Fruit fly (Drosophila melanogaster) whole organism, pupa: ENCODE measurements around the gene tth.

Experiments
- CG10348 ChIP-seq: fragments of 200-800 bp; sonication (Bioruptor generic); IDR thresholded peaks from 2 replicates; pipeline ENCODE4 v1.3.6; 2022; ENCODE audit warnings: missing biosample characterization, missing genetic modification characterization
- CG12605 ChIP-seq: fragments of 200-800 bp; sonication (Bioruptor generic); IDR thresholded peaks from 2 replicates; pipeline ENCODE4 v1.3.6; 2022; ENCODE audit warnings: missing biosample characterization, missing genetic modification characterization
- CG13204 ChIP-seq: fragments of 200-800 bp; sonication (Bioruptor generic); optimal IDR thresholded peaks from 2 replicates; lab custom pipeline; 2018; ENCODE audit warnings: missing biosample characterization, mild to moderate bottlenecking, missing genetic modification characterization, moderate library complexity
- CG14655 ChIP-seq: fragments of 200-800 bp; sonication (Bioruptor generic); optimal IDR thresholded peaks from 3 replicates; lab custom pipeline; 2017; ENCODE audit warnings: mild to moderate bottlenecking, missing biosample characterization, missing genetic modification reagents, missing genetic modification characterization
- CG15710 ChIP-seq: fragments of 200-800 bp; sonication (Bioruptor generic); optimal IDR thresholded peaks from 2 replicates; lab custom pipeline; 2018; ENCODE audit warnings: missing biosample characterization, mild to moderate bottlenecking, missing genetic modification characterization, moderate library complexity
- CG17806 ChIP-seq: fragments of 200-800 bp; sonication (Bioruptor generic); optimal IDR thresholded peaks from 2 replicates; lab custom pipeline; 2018; ENCODE audit warnings: missing biosample characterization, mild to moderate bottlenecking, missing genetic modification characterization, moderate library complexity
- CG32121 ChIP-seq: fragments of 200-800 bp; sonication (Bioruptor generic); IDR thresholded peaks from 2 replicates; pipeline ENCODE4 v1.3.6; 2022; ENCODE audit warnings: missing biosample characterization, missing genetic modification characterization
- CG34367 ChIP-seq: fragments of 200-800 bp; sonication (Bioruptor generic); optimal IDR thresholded peaks from 2 replicates; lab custom pipeline; 2018; ENCODE audit warnings: missing biosample characterization, mild to moderate bottlenecking, missing genetic modification characterization
- CG4496 ChIP-seq: fragments of 200-800 bp; sonication (Bioruptor generic); IDR thresholded peaks from 3 replicates; pipeline ENCODE4 v1.3.6; 2022; ENCODE audit warnings: missing biosample characterization, missing genetic modification characterization
- CG8159 ChIP-seq: fragments of 200-800 bp; sonication (Bioruptor generic); optimal IDR thresholded peaks from 3 replicates; lab custom pipeline; 2018; ENCODE audit warnings: missing biosample characterization, mild to moderate bottlenecking, missing genetic modification characterization, moderate library complexity
- CG8301 ChIP-seq: fragments of 200-800 bp; sonication (Bioruptor generic); optimal IDR thresholded peaks from 2 replicates; lab custom pipeline; 2018; ENCODE audit warnings: missing biosample characterization, mild to moderate bottlenecking, missing genetic modification characterization
- CG9948 ChIP-seq: fragments of 200-800 bp; sonication (Bioruptor generic); optimal IDR thresholded peaks from 2 replicates; lab custom pipeline; 2018; ENCODE audit warnings: missing biosample characterization, mild to moderate bottlenecking, missing genetic modification characterization, moderate library complexity
- D1 ChIP-seq: fragments of 200-800 bp; sonication (Bioruptor generic); optimal IDR thresholded peaks from 2 replicates; lab custom pipeline; 2018; ENCODE audit warnings: missing biosample characterization, mild to moderate bottlenecking, missing genetic modification characterization, moderate library complexity
- EcR ChIP-seq: fragments of 200-800 bp; sonication (Bioruptor generic); optimal IDR thresholded peaks from 3 replicates; lab custom pipeline; 2019; ENCODE audit warnings: missing biosample characterization, missing genetic modification characterization, mild to moderate bottlenecking, moderate library complexity, missing genetic modification reagents
- Ets98B ChIP-seq: fragments of 200-800 bp; sonication (Bioruptor generic); IDR thresholded peaks from 2 replicates; pipeline ENCODE4 v1.3.6; 2022; ENCODE audit warnings: missing biosample characterization, missing genetic modification characterization
- Pif1A ChIP-seq: fragments of 200-800 bp; sonication (Bioruptor generic); optimal IDR thresholded peaks from 3 replicates; lab custom pipeline; 2016; ENCODE audit warnings: missing biosample characterization, missing genetic modification characterization
- Pif1B ChIP-seq: fragments of 200-800 bp; sonication (Bioruptor generic); optimal IDR thresholded peaks from 3 replicates; lab custom pipeline; 2016; ENCODE audit warnings: missing biosample characterization, missing genetic modification characterization
- Snoo ChIP-seq: fragments of 200-800 bp; sonication (Bioruptor generic); optimal IDR thresholded peaks from 3 replicates; lab custom pipeline; 2017; ENCODE audit warnings: missing biosample characterization, mild to moderate bottlenecking, missing genetic modification characterization, inconsistent platforms
- fd96Ca ChIP-seq: fragments of 200-800 bp; sonication (Bioruptor generic); IDR thresholded peaks from 3 replicates; pipeline ENCODE4 v1.3.6; 2022; ENCODE audit warnings: missing biosample characterization, missing genetic modification characterization
- gl ChIP-seq: fragments of 200-800 bp; sonication (Bioruptor generic); optimal IDR thresholded peaks from 2 replicates; lab custom pipeline; 2018; ENCODE audit warnings: missing biosample characterization, mild to moderate bottlenecking, missing genetic modification characterization
- rn ChIP-seq: fragments of 200-800 bp; sonication (Bioruptor generic); IDR thresholded peaks from 2 replicates; pipeline ENCODE4 v1.3.6; 2022; ENCODE audit warnings: missing biosample characterization, missing genetic modification characterization

Gene tth

dm6 chrX:13643961-13644360 is 27.6 kb upstream of the tth start:
- TF ChIP-seq CG9948 (tag; lab: Kevin White, UChicago) (peak; percentile 32), CG13204 (GFP tag; lab: Kevin White, UChicago) (no peak), CG15710 (peak; percentile 56), Snoo (tag; lab: Kevin White, UChicago) (peak; percentile 14), CG14655 (GFP tag; lab: Kevin White, UChicago) (peak; percentile 5), fd96Ca (GFP tag; lab: Robert Waterston, UW) (0 out of 3 replicates have a peak, but pooled peaks have one; percentile 42), Ets98B (0 out of 2 replicates have a peak, but pooled peaks have one; percentile 22), Pif1A (GFP tag; lab: Kevin White, UChicago) (peak; percentile 3), rn (0 out of 2 replicates have a peak, but pooled peaks have one; percentile 24), CG17806 (tag; lab: Kevin White, UChicago) (peak; percentile 58), CG4496 (GFP tag; lab: Robert Waterston, UW) (peak; percentile 83), CG34367 (peak; percentile 46), CG8159 (tag; lab: Kevin White, UChicago) (peak; percentile 57), CG12605 (no peak), CG32121 (0 out of 2 replicates have a peak, but pooled peaks have one; percentile 22), Pif1B (GFP tag; lab: Kevin White, UChicago) (no peak), EcR (GFP tag; lab: Kevin White, UChicago) (no peak), gl (tag; lab: Kevin White, UChicago) (no peak), CG10348 (GFP tag; lab: Robert Waterston, UW) (no peak), CG8301 (tag; lab: Kevin White, UChicago) (peak; percentile 17), D1 (tag; lab: Kevin White, UChicago) (no peak)

dm6 chrX:13641891-13642617 is 25.7 kb upstream of the tth start:
- TF ChIP-seq CG13204 (GFP tag; lab: Kevin White, UChicago), result peak; percentile 36
- TF ChIP-seq CG9948 (tag; lab: Kevin White, UChicago), result no peak
- no peak for TF ChIP-seq gl (tag; lab: Kevin White, UChicago)
- TF ChIP-seq fd96Ca (GFP tag; lab: Robert Waterston, UW), result no peak
- TF ChIP-seq CG32121, result no peak
- TF ChIP-seq CG4496 (GFP tag; lab: Robert Waterston, UW), result peak; percentile 49; the same call in 2 of the 3 replicates
- TF ChIP-seq CG15710, result no peak
- peak; percentile 14 for TF ChIP-seq Snoo (tag; lab: Kevin White, UChicago)
- TF ChIP-seq CG8301 (tag; lab: Kevin White, UChicago), result no peak
- peak; percentile 58 for TF ChIP-seq EcR (GFP tag; lab: Kevin White, UChicago)
- TF ChIP-seq CG34367, result peak; percentile 9
- TF ChIP-seq Ets98B, result peak; percentile 49; the same call in 1 of the 2 replicates
- peak; percentile 41 for TF ChIP-seq Pif1B (GFP tag; lab: Kevin White, UChicago)
- peak; percentile 20; the same call in 1 of the 2 replicates for TF ChIP-seq CG12605
- TF ChIP-seq CG14655 (GFP tag; lab: Kevin White, UChicago), result no peak

dm6 chrX:13641115-13641890 is 24.9 kb upstream of the tth start:
- TF ChIP-seq CG15710 (peak; percentile 89), CG34367 (peak; percentile 80), CG4496 (GFP tag; lab: Robert Waterston, UW) (peak; percentile 93), Pif1A (GFP tag; lab: Kevin White, UChicago) (peak; percentile 85), CG14655 (GFP tag; lab: Kevin White, UChicago) (peak; percentile 87), D1 (tag; lab: Kevin White, UChicago) (peak; percentile 70), gl (tag; lab: Kevin White, UChicago) (peak; percentile 67), CG10348 (GFP tag; lab: Robert Waterston, UW) (peak; percentile 67), CG17806 (tag; lab: Kevin White, UChicago) (peak; percentile 83), CG8159 (tag; lab: Kevin White, UChicago) (peak; percentile 100), Snoo (tag; lab: Kevin White, UChicago) (peak; percentile 27), CG13204 (GFP tag; lab: Kevin White, UChicago) (peak; percentile 44), CG9948 (tag; lab: Kevin White, UChicago) (peak; percentile 82), EcR (GFP tag; lab: Kevin White, UChicago) (no peak), Pif1B (GFP tag; lab: Kevin White, UChicago) (peak; percentile 79), rn (peak; percentile 72), CG32121 (peak; percentile 90), Ets98B (peak; percentile 90), fd96Ca (GFP tag; lab: Robert Waterston, UW) (peak; percentile 90), CG8301 (tag; lab: Kevin White, UChicago) (peak; percentile 87), CG12605 (peak; percentile 84)

dm6 chrX:13640692-13641011 is 24.3 kb upstream of the tth start:
- TF ChIP-seq CG8301 (tag; lab: Kevin White, UChicago) (no peak), D1 (tag; lab: Kevin White, UChicago) (no peak), rn (no peak), CG10348 (GFP tag; lab: Robert Waterston, UW) (no peak), CG13204 (GFP tag; lab: Kevin White, UChicago) (no peak)
